Worm (Caenorhabditis elegans): ENCODE results near the gene C17F4.11.

- TF ChIP-seq ceh-13 (GFP tag; optimal IDR thresholded peaks at IDR 0.05) (no peak), tbx-11 (GFP tag; IDR thresholded peaks at IDR 0.05) (no peak), ama-1 (optimal IDR thresholded peaks at IDR 0.05) (no peak), pes-1 (GFP tag; IDR thresholded peaks at IDR 0.05) (no peak), sea-1 (GFP tag; conservative IDR thresholded peaks at IDR 0.05) (no peak), flt-1 (GFP tag; IDR thresholded peaks at IDR 0.05) (no peak), scrt-1 (GFP tag; IDR thresholded peaks at IDR 0.05) (no peak), hmbx-1 (tag; optimal IDR thresholded peaks at IDR 0.05) (no peak), hmg-4 (GFP tag; optimal IDR thresholded peaks at IDR 0.05) (no peak), tra-4 (tag; optimal IDR thresholded peaks at IDR 0.05) (no peak), ceh-36 (tag; optimal IDR thresholded peaks at IDR 0.05) (no peak), B0310.2 (tag; optimal IDR thresholded peaks at IDR 0.05) (no peak)
Observed at ce11 chrII:3203415-3203814, 33.9 kb upstream of the C17F4.11 start, which contains the start of gene sri-50.
